Worm (Caenorhabditis elegans) whole organism, L2 larva: ENCODE results near the gene msp-32.
"Not testable (repeated sequence)": the region's sequence is repeated elsewhere in the genome, so short reads cannot be mapped to it uniquely, and the experiment has no call there.

Experiments used
- C34F6.9 ChIP-seq: fragments of 150-350 bp; optimal IDR thresholded peaks from 2 replicates; lab custom pipeline; 2014; ENCODE audit warnings: missing biosample characterization, missing genetic modification characterization
- F13H6.1 ChIP-seq: sonication (generic microtip); optimal IDR thresholded peaks from 2 replicates; lab custom pipeline; 2016; ENCODE audit warnings: missing genetic modification characterization, missing compliant biosample characterization
- R02D3.7 ChIP-seq: fragments of 150-350 bp; optimal IDR thresholded peaks from 2 replicates; lab custom pipeline; 2014; ENCODE audit warnings: missing biosample characterization, missing genetic modification characterization
- Y55F3AM.14 ChIP-seq: fragments of 200-800 bp; sonication (Bioruptor generic); optimal IDR thresholded peaks from 2 replicates; lab custom pipeline; 2018; ENCODE audit warnings: mild to moderate bottlenecking, missing genetic modification characterization, missing compliant biosample characterization
- ZK546.5 ChIP-seq: sonication (generic microtip); optimal IDR thresholded peaks from 2 replicates; lab custom pipeline; 2017; ENCODE audit warnings: missing biosample characterization, missing genetic modification characterization
- aly-2 ChIP-seq: fragments of 150-350 bp; optimal IDR thresholded peaks from 2 replicates; lab custom pipeline; 2014; ENCODE audit warnings: missing biosample characterization, missing genetic modification characterization
- blmp-1 ChIP-seq: sonication (generic microtip); optimal IDR thresholded peaks from 2 replicates; lab custom pipeline; 2017; ENCODE audit warnings: missing genetic modification characterization, mild to moderate bottlenecking, missing compliant biosample characterization, antibody characterized with exemption, moderate library complexity; ENCODE audit not compliant: insufficient read depth
- ceh-16 ChIP-seq: fragments of 150-350 bp; optimal IDR thresholded peaks from 2 replicates; lab custom pipeline; 2014; ENCODE audit warnings: missing biosample characterization, missing genetic modification characterization
- crh-2 ChIP-seq: sonication (generic microtip); optimal IDR thresholded peaks from 2 replicates; lab custom pipeline; 2017; ENCODE audit warnings: missing biosample characterization, missing genetic modification characterization
- dmd-4 ChIP-seq: sonication (generic microtip); optimal IDR thresholded peaks from 2 replicates; lab custom pipeline; 2017; ENCODE audit warnings: missing biosample characterization, missing genetic modification characterization
- egl-27 ChIP-seq: sonication (generic microtip); optimal IDR thresholded peaks from 3 replicates; lab custom pipeline; 2017; ENCODE audit warnings: missing biosample characterization, missing genetic modification reagents, missing genetic modification characterization
- fos-1 ChIP-seq: fragments of 150-350 bp; optimal IDR thresholded peaks from 2 replicates; lab custom pipeline; 2014; ENCODE audit warnings: missing biosample characterization, missing genetic modification characterization
- gmeb-1 ChIP-seq: fragments of 150-350 bp; optimal IDR thresholded peaks from 2 replicates; lab custom pipeline; 2014; ENCODE audit warnings: missing biosample characterization, missing genetic modification characterization
- lin-11 ChIP-seq: fragments of 150-350 bp; sonication (generic microtip); optimal IDR thresholded peaks from 2 replicates; lab custom pipeline; 2014; ENCODE audit warnings: missing biosample characterization, missing genetic modification characterization, inconsistent platforms, mixed read lengths
- lin-13 ChIP-seq: fragments of 150-350 bp; optimal IDR thresholded peaks from 2 replicates; lab custom pipeline; 2014; ENCODE audit warnings: missing biosample characterization, missing genetic modification reagents, missing genetic modification characterization
- lin-39 ChIP-seq: fragments of 150-350 bp; optimal IDR thresholded peaks from 2 replicates; lab custom pipeline; 2014; ENCODE audit warnings: missing biosample characterization, missing genetic modification reagents, missing genetic modification characterization
- lsy-2 ChIP-seq, 2 experiments: fragments of 150-350 bp in 1 of 2; sonication (generic microtip) in 1 of 2; optimal IDR thresholded peaks; 2 replicates each; lab custom pipeline; 2014 to 2017; ENCODE audit warnings: missing biosample characterization in 2 of 2, missing genetic modification characterization in 2 of 2
- mab-5 ChIP-seq: fragments of 150-350 bp; optimal IDR thresholded peaks from 2 replicates; lab custom pipeline; 2014; ENCODE audit warnings: missing biosample characterization, missing genetic modification characterization
- mbf-1 ChIP-seq: sonication (generic microtip); optimal IDR thresholded peaks from 2 replicates; lab custom pipeline; 2017; ENCODE audit warnings: missing biosample characterization, missing genetic modification characterization
- mdl-1 ChIP-seq, 2 experiments: fragments of 150-350 bp in 1 of 2; sonication (generic microtip) in 1 of 2; optimal IDR thresholded peaks; 2 replicates each; lab custom pipeline; 2017; ENCODE audit warnings: missing biosample characterization in 2 of 2, missing genetic modification characterization in 2 of 2
- nhr-11 ChIP-seq: fragments of 150-350 bp; optimal IDR thresholded peaks from 2 replicates; lab custom pipeline; 2014; ENCODE audit warnings: missing biosample characterization, missing genetic modification characterization
- nhr-12 ChIP-seq: fragments of 150-350 bp; optimal IDR thresholded peaks from 2 replicates; lab custom pipeline; 2014; ENCODE audit warnings: missing biosample characterization, missing genetic modification characterization
- nhr-21 ChIP-seq: fragments of 150-350 bp; optimal IDR thresholded peaks from 2 replicates; lab custom pipeline; 2014; ENCODE audit warnings: missing biosample characterization, missing genetic modification characterization
- nhr-23 ChIP-seq: fragments of 150-350 bp; optimal IDR thresholded peaks from 2 replicates; lab custom pipeline; 2014; ENCODE audit warnings: missing biosample characterization, missing genetic modification reagents, missing genetic modification characterization
- nhr-25 ChIP-seq: fragments of 150-350 bp; sonication (generic microtip); optimal IDR thresholded peaks from 3 replicates; lab custom pipeline; 2014; ENCODE audit warnings: missing biosample characterization, missing genetic modification characterization
- nhr-6 ChIP-seq: fragments of 150-350 bp; optimal IDR thresholded peaks from 2 replicates; lab custom pipeline; 2014; ENCODE audit warnings: missing biosample characterization, missing genetic modification characterization
- nhr-77 ChIP-seq: fragments of 150-350 bp; optimal IDR thresholded peaks from 2 replicates; lab custom pipeline; 2014; ENCODE audit warnings: missing biosample characterization, missing genetic modification characterization
- peb-1 ChIP-seq: fragments of 150-350 bp; optimal IDR thresholded peaks from 2 replicates; lab custom pipeline; 2014; ENCODE audit warnings: missing biosample characterization, missing genetic modification characterization
- skn-1 ChIP-seq: sonication (generic microtip); optimal IDR thresholded peaks from 2 replicates; lab custom pipeline; 2017; ENCODE audit warnings: missing biosample characterization, missing genetic modification characterization
- sma-3 ChIP-seq: sonication (generic microtip); optimal IDR thresholded peaks from 2 replicates; lab custom pipeline; 2016; ENCODE audit warnings: missing genetic modification reagents, missing genetic modification characterization, missing compliant biosample characterization
- sma-9 ChIP-seq, 2 experiments: fragments of 150-350 bp in 1 of 2; sonication (generic microtip) in 1 of 2; optimal IDR thresholded peaks; 2 replicates each; lab custom pipeline; 2014 to 2016; ENCODE audit warnings: missing genetic modification characterization in 2 of 2, mild to moderate bottlenecking in 1 of 2, missing biosample characterization in 1 of 2, missing compliant biosample characterization in 1 of 2, missing genetic modification reagents in 1 of 2, moderate library complexity in 1 of 2
- unc-55 ChIP-seq: fragments of 150-350 bp; sonication (generic microtip); optimal IDR thresholded peaks from 3 replicates; lab custom pipeline; 2014; ENCODE audit warnings: missing biosample characterization, missing genetic modification reagents, missing genetic modification characterization
- unc-62 ChIP-seq: fragments of 150-350 bp; optimal IDR thresholded peaks from 2 replicates; lab custom pipeline; 2014; ENCODE audit warnings: missing biosample characterization, missing genetic modification reagents, missing genetic modification characterization
- ztf-1 ChIP-seq: fragments of 200-800 bp; sonication (Bioruptor generic); conservative IDR thresholded peaks from 2 replicates; pipeline ENCODE4 v1.3.6; 2022; ENCODE audit warnings: missing genetic modification characterization, missing compliant biosample characterization
- ztf-4 ChIP-seq: fragments of 150-350 bp; optimal IDR thresholded peaks from 2 replicates; lab custom pipeline; 2014; ENCODE audit warnings: missing biosample characterization, missing genetic modification characterization

msp-32 gene

ce11 chrII:4932727-4933126 lies 34.1 kb downstream of the msp-32 start, which contains the start of gene msp-152:
TSS of gene msp-152 (plus strand) at chrII:4933027.
- not testable (repeated sequence) for TF ChIP-seq sma-3 (GFP tag; lab: Kevin White, UChicago); mab-5 (tag; lab: Kevin White, UChicago); nhr-21 (tag; lab: Kevin White, UChicago)

DNA sequence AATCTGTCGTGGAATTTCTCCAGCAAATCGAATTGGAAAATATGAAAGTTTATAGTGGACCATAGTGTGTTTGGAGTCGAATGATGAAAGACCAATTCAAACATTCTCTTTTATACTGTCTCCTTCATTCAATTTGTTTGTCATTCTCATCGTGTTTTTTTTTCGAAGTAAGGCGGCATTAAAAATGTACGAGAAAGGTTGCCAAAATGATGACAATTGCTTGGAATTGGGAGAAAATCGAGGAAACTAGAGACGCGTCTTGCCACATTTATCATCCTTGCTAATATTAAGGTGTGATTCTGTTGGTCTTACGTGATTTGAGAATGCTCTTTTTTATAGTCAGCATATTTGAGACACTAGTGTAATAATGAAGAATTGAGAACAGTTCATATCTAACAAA lies 36.3 kb downstream of the msp-32 start, which contains the start of gene gst-30:
Gene gst-30, minus strand, starts transcription at position 101 of the 400 bp plus-strand sequence.
- TF ChIP-seq fos-1 (tag; lab: Kevin White, UChicago) (no peak), aly-2 (no peak), R02D3.7 (no peak), unc-62 (GFP tag; lab: Kevin White, UChicago) (no peak), ceh-16 (tag; lab: Kevin White, UChicago) (no peak), lsy-2 (tag; optimal IDR thresholded peaks at IDR 0.05; lab: Kevin White, UChicago) (no peak), F13H6.1 (tag; lab: Kevin White, UChicago) (no peak), ZK546.5 (no peak), egl-27 (tag; lab: Kevin White, UChicago) (no peak), mbf-1 (tag; lab: Kevin White, UChicago) (no peak), lin-11 (tag; lab: Kevin White, UChicago) (no peak)

DNA sequence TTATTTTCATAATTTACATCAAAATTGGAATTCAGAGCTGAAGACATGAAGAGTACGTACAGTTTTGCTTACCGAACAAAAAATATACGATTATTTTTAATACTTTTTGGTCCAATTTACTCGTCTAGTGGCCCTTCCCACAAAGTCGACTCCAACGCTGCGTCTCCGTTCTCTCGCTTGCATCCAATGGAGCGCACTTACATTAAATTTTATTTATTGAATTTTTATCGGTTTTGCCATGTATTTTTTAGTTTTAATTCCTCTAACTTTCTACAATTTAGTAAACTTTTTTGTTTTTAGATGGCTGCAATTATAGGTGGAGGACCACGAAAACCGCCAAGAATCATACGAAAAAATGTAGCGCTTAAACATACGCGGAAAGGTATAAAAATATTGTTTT lies 36.9 kb downstream of the msp-32 start, which contains the start of gene ZK546.5:
Gene ZK546.5, plus strand, starts transcription at position 301 of the 400 bp plus-strand sequence.
- TF ChIP-seq lin-11 (tag; lab: Kevin White, UChicago) (no peak), dmd-4 (tag; lab: Kevin White, UChicago) (no peak), C34F6.9 (tag; lab: Kevin White, UChicago) (peak; percentile 34), nhr-77 (tag; lab: Kevin White, UChicago) (no peak), nhr-23 (no peak), nhr-21 (tag; lab: Kevin White, UChicago) (no peak), nhr-6 (no peak), ZK546.5 (no peak), unc-55 (peak; percentile 18), nhr-12 (tag; lab: Kevin White, UChicago) (no peak), peb-1 (tag; lab: Kevin White, UChicago) (no peak), nhr-25 (tag; lab: Kevin White, UChicago) (no peak), mdl-1 (tag; optimal IDR thresholded peaks at IDR 0.05; lab: Kevin White, UChicago) (no peak), lin-39 (tag; lab: Kevin White, UChicago) (no peak), Y55F3AM.14 (no peak), R02D3.7 (no peak), ztf-1 (GFP tag; lab: Robert Waterston, UW) (no peak)

ce11 chrII:4937743-4938142 lies 39.1 kb downstream of the msp-32 start, which contains the start of gene ZK546.4:
TSS of gene ZK546.4 (plus strand) at chrII:4938043.
- TF ChIP-seq nhr-77 (tag; lab: Kevin White, UChicago) = no peak
- TF ChIP-seq nhr-25 (tag; lab: Kevin White, UChicago) = no peak
- TF ChIP-seq ztf-4 (tag; lab: Kevin White, UChicago) = no peak
- TF ChIP-seq gmeb-1 (tag; lab: Kevin White, UChicago) = no peak
- no peak for TF ChIP-seq mdl-1 (tag; optimal IDR thresholded peaks at IDR 0.05; lab: Kevin White, UChicago)
- no peak for TF ChIP-seq nhr-12 (tag; lab: Kevin White, UChicago)
- TF ChIP-seq lin-13 (GFP tag; lab: Kevin White, UChicago) = no peak
- TF ChIP-seq nhr-6 = no peak
- TF ChIP-seq ztf-1 (GFP tag; lab: Robert Waterston, UW) = no peak
- TF ChIP-seq crh-2 (tag; lab: Kevin White, UChicago) = no peak
- no peak for TF ChIP-seq blmp-1 (tag; lab: Kevin White, UChicago)
- no peak for TF ChIP-seq peb-1 (tag; lab: Kevin White, UChicago)
- no peak for TF ChIP-seq unc-55
- no peak for TF ChIP-seq sma-9 (GFP tag; optimal IDR thresholded peaks at IDR 0.05; lab: Kevin White, UChicago)
- no peak for TF ChIP-seq sma-9 (tag; optimal IDR thresholded peaks at IDR 0.05; lab: Kevin White, UChicago)
- TF ChIP-seq nhr-11 (tag; lab: Kevin White, UChicago) = no peak
- no peak for TF ChIP-seq skn-1 (tag; lab: Kevin White, UChicago)
- no peak for TF ChIP-seq mab-5 (tag; lab: Kevin White, UChicago)
- no peak for TF ChIP-seq nhr-23
- TF ChIP-seq lsy-2 (tag; optimal IDR thresholded peaks at IDR 0.05; lab: Kevin White, UChicago) = no peak
- TF ChIP-seq lin-11 (tag; lab: Kevin White, UChicago) = no peak
- TF ChIP-seq, all 48 proteins: peak for 0
